Fruit fly (Drosophila melanogaster) whole organism, wandering third instar larva: Measurements from ENCODE around the gene waw.

Experiments used
- CG32264 ChIP-seq: fragments of 200-800 bp; sonication (Bioruptor generic); optimal IDR thresholded peaks from 2 replicates; lab custom pipeline; 2016; ENCODE audit warnings: missing biosample characterization, missing genetic modification characterization
- CG9705 ChIP-seq: fragments of 200-800 bp; sonication (Bioruptor generic); optimal IDR thresholded peaks from 2 replicates; lab custom pipeline; 2018; ENCODE audit warnings: missing biosample characterization, mild to moderate bottlenecking, missing genetic modification characterization
- CrebA ChIP-seq: fragments of 200-800 bp; sonication (Bioruptor generic); optimal IDR thresholded peaks from 2 replicates; lab custom pipeline; 2016; ENCODE audit warnings: missing biosample characterization, mild to moderate bottlenecking, missing genetic modification characterization, borderline replicate concordance
- Dfd ChIP-seq: fragments of >200 bp; optimal IDR thresholded peaks from 2 replicates; lab custom pipeline; 2017; ENCODE audit warnings: missing biosample characterization, missing genetic modification characterization
- Dif ChIP-seq: fragments of 200-275, 200-300 bp; sonication (Bioruptor generic); optimal IDR thresholded peaks from 2 replicates; lab custom pipeline; 2018; ENCODE audit warnings: missing biosample characterization, missing genetic modification characterization; ENCODE audit not compliant: partially characterized antibody
- GATAd ChIP-seq: sonication (Bioruptor generic); optimal IDR thresholded peaks from 2 replicates; lab custom pipeline; 2016; ENCODE audit warnings: missing biosample characterization, missing genetic modification characterization
- HLH106 ChIP-seq: fragments of 200-800 bp; optimal IDR thresholded peaks from 3 replicates; lab custom pipeline; 2019; ENCODE audit warnings: missing biosample characterization, mild to moderate bottlenecking, missing genetic modification characterization, moderate library complexity
- Hr83 ChIP-seq: fragments of 200-300 bp; sonication (Bioruptor generic); optimal IDR thresholded peaks from 2 replicates; lab custom pipeline; 2016; ENCODE audit warnings: missing biosample characterization, mild to moderate bottlenecking, missing genetic modification characterization, moderate library complexity; ENCODE audit not compliant: poor library complexity, severe bottlenecking
- Jra ChIP-seq: sonication (Bioruptor generic); optimal IDR thresholded peaks from 2 replicates; lab custom pipeline; 2016; ENCODE audit warnings: missing biosample characterization, missing genetic modification characterization
- Mio ChIP-seq: sonication (Bioruptor generic); optimal IDR thresholded peaks from 2 replicates; lab custom pipeline; 2016; ENCODE audit warnings: missing biosample characterization, missing genetic modification characterization
- Myc ChIP-seq: fragments of >200 bp; optimal IDR thresholded peaks from 2 replicates; lab custom pipeline; 2017
- N ChIP-seq: fragments of >200 bp; optimal IDR thresholded peaks from 2 replicates; lab custom pipeline; 2018; ENCODE audit warnings: missing biosample characterization, missing external identifiers, missing genetic modification characterization
- Rel ChIP-seq, 2 experiments: fragments of 200-800 bp; sonication (Bioruptor generic) in 1 of 2; optimal IDR thresholded peaks; 2 replicates in 1 of 2; 3 replicates in 1 of 2; lab custom pipeline; 2016 to 2019; ENCODE audit warnings: mild to moderate bottlenecking in 2 of 2, missing biosample characterization in 2 of 2, missing genetic modification characterization in 2 of 2, moderate library complexity in 1 of 2
- Vsx2 ChIP-seq: fragments of 200-300, 225-300 bp; sonication (Bioruptor generic); optimal IDR thresholded peaks from 2 replicates; lab custom pipeline; 2018; ENCODE audit warnings: missing biosample characterization, missing genetic modification characterization; ENCODE audit not compliant: partially characterized antibody
- brk ChIP-seq: fragments of 200-800 bp; sonication (Bioruptor generic); optimal IDR thresholded peaks from 2 replicates; lab custom pipeline; 2016; ENCODE audit warnings: missing biosample characterization, mild to moderate bottlenecking, missing genetic modification characterization
- dl ChIP-seq, 2 experiments: fragments of 175-275, 200-275 bp in 1 of 2; fragments of 200-275 bp in 1 of 2; sonication (Bioruptor generic); optimal IDR thresholded peaks; lab custom pipeline; 2018; ENCODE audit warnings: mild to moderate bottlenecking in 2 of 2, missing biosample characterization in 2 of 2, missing genetic modification characterization in 2 of 2, moderate library complexity in 2 of 2; ENCODE audit not compliant: partially characterized antibody in 2 of 2, insufficient read depth in 1 of 2
- dmrt93B ChIP-seq: fragments of 200-800 bp; sonication (Bioruptor generic); optimal IDR thresholded peaks from 2 replicates; lab custom pipeline; 2018; ENCODE audit warnings: missing biosample characterization, mild to moderate bottlenecking, missing genetic modification characterization
- dsf ChIP-seq: sonication (Bioruptor generic); optimal IDR thresholded peaks from 2 replicates; lab custom pipeline; 2016; ENCODE audit warnings: missing biosample characterization, missing genetic modification characterization, borderline replicate concordance
- ey ChIP-seq: fragments of 200-800 bp; sonication (Bioruptor generic); optimal IDR thresholded peaks from 2 replicates; lab custom pipeline; 2016; ENCODE audit warnings: missing biosample characterization, missing genetic modification characterization
- foxo ChIP-seq, 2 experiments: fragments of 200-800 bp; sonication (Bioruptor generic); optimal IDR thresholded peaks; 2 replicates in 1 of 2; 3 replicates in 1 of 2; lab custom pipeline; 2016 to 2017; ENCODE audit warnings: missing biosample characterization in 2 of 2, missing genetic modification characterization in 2 of 2
- fru ChIP-seq: fragments of 200-800 bp; sonication (Bioruptor generic); optimal IDR thresholded peaks from 3 replicates; lab custom pipeline; 2016; ENCODE audit warnings: missing biosample characterization, mild to moderate bottlenecking, missing genetic modification characterization
- h ChIP-seq: fragments of 200-800 bp; sonication (Bioruptor generic); optimal IDR thresholded peaks from 3 replicates; lab custom pipeline; 2016; ENCODE audit warnings: missing biosample characterization, mild to moderate bottlenecking, missing genetic modification characterization
- jim ChIP-seq: fragments of 175-275, 200-325 bp; sonication (Bioruptor generic); optimal IDR thresholded peaks from 2 replicates; lab custom pipeline; 2016; ENCODE audit warnings: missing biosample characterization, mild to moderate bottlenecking, missing genetic modification characterization
- lola ChIP-seq: fragments of >200 bp; optimal IDR thresholded peaks from 2 replicates; lab custom pipeline; 2017; ENCODE audit warnings: missing biosample characterization, missing genetic modification characterization
- psq ChIP-seq: fragments of 200-800 bp; sonication (Bioruptor generic); optimal IDR thresholded peaks from 3 replicates; lab custom pipeline; 2017; ENCODE audit warnings: missing biosample characterization, mild to moderate bottlenecking, missing genetic modification characterization, moderate library complexity
- rgr ChIP-seq: fragments of 200-800 bp; sonication (Bioruptor generic); optimal IDR thresholded peaks from 3 replicates; lab custom pipeline; 2016; ENCODE audit warnings: missing biosample characterization, mild to moderate bottlenecking, missing genetic modification characterization
- sage ChIP-seq: fragments of 200-800 bp; sonication (Bioruptor generic); optimal IDR thresholded peaks from 2 replicates; lab custom pipeline; 2016; ENCODE audit warnings: missing biosample characterization, mild to moderate bottlenecking, missing genetic modification characterization
- tai ChIP-seq: sonication (Bioruptor generic); optimal IDR thresholded peaks from 2 replicates; lab custom pipeline; 2016; ENCODE audit warnings: missing biosample characterization, missing genetic modification characterization
- usp ChIP-seq: fragments of >200 bp; optimal IDR thresholded peaks from 2 replicates; lab custom pipeline; 2017; ENCODE audit warnings: missing biosample characterization, missing genetic modification characterization
- woc ChIP-seq: sonication (Bioruptor generic); optimal IDR thresholded peaks from 2 replicates; lab custom pipeline; 2016; ENCODE audit warnings: missing biosample characterization, mild to moderate bottlenecking, missing genetic modification characterization

Gene waw

dm6 chrX:21323171-21323695, 39.6 kb upstream of the waw start:
- no peak for TF ChIP-seq woc (GFP tag; lab: Kevin White, UChicago)
- no peak for TF ChIP-seq Rel (GFP tag; optimal IDR thresholded peaks at IDR 0.05; lab: Kevin White, UChicago)
- TF ChIP-seq Rel (tag; optimal IDR thresholded peaks at IDR 0.05; lab: Kevin White, UChicago): peak; percentile 20

DNA sequence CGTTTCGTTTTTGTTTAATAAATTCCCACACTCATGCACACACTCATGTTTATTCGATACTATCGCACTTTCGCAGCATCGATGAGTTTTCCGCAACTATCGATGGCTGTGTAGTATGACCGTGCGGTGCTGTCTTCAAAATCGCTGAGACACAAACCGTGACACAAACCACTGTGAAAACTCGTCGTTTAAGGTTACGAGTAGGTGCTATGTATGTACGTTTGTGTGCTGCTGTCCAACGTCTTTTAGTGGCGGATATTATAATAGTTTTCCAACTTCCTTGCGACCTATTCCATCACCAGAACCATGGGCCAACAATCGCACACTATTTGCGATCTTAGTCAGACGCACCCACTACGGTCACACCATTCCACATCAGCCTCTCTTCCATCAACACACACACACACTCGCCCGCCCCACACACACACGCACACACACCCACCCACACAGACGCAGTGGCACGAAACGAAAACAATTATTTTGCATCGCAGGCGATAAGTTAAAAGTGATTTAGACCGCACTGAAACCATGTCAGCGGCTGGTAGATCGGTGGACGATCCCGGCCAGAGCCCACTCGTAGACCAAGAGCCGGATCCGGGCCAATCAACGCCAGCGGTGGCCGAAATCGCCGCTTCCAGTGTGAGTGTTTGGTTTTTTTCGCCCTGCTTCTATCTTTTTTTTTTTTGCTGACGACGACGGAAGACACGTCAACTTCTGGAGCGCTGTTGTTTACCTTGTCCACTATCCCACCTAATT, 38.7 kb upstream of the waw start, which contains the start of the genes Dd and CG1486:
Gene Dd (minus strand): TSS at position 77 of the 756 bp plus-strand sequence.
Gene CG1486 (plus strand): TSS at position 114 of the 756 bp plus-strand sequence.
- TF ChIP-seq CG9705 (GFP tag; lab: Kevin White, UChicago) (no peak), Dfd (GFP tag; lab: Kevin White, UChicago) (peak; percentile 25), HLH106 (tag; lab: Kevin White, UChicago) (peak; percentile 4), Jra (peak; percentile 28), tai (GFP tag; lab: Kevin White, UChicago) (no peak), Hr83 (GFP tag; lab: Kevin White, UChicago) (no peak), jim (no peak), CG32264 (GFP tag; lab: Kevin White, UChicago) (no peak), Myc (lab: Kevin White, UChicago) (peak; percentile 30), Rel (GFP tag; optimal IDR thresholded peaks at IDR 0.05; lab: Kevin White, UChicago) (no peak), Rel (tag; optimal IDR thresholded peaks at IDR 0.05; lab: Kevin White, UChicago) (peak; percentile 22), h (GFP tag; lab: Kevin White, UChicago) (peak; percentile 33), ey (GFP tag; lab: Kevin White, UChicago) (no peak), fru (GFP tag; lab: Kevin White, UChicago) (no peak)

dm6 chrX:21333135-21333534, 29.7 kb upstream of the waw start:
- TF ChIP-seq Hr83 (GFP tag; lab: Kevin White, UChicago) (no peak), Dfd (GFP tag; lab: Kevin White, UChicago) (peak; percentile 93)

DNA sequence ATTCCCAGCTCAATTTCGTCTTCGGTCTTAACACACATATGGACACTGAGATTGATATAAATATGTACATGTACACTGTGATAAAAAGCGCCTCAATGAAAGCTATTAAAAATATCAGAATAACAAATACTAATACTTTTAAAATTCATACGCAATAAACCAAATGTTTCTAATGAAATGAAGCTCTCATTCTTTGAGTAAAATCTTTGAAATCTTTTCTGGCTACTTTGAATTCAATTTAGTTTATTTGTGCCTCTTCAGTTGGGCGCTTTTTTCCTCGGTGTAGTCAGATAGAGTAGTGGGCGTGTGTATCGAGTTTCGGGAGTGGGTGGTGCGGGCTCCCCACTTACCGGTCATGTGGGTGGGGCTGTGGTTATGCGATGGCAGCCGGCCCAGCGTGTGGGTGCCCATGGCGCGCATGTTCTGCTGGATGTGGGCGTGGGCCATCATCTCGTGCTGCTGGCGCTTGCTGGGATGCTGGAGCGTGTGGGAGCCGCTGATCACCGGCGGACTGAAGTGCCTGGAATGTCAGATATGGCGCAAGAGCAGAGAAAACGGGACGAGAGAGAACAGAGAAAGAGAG, 28.2 kb upstream of the waw start:
- TF ChIP-seq brk (no peak), Mio (GFP tag; lab: Kevin White, UChicago) (no peak), Dfd (GFP tag; lab: Kevin White, UChicago) (no peak), Vsx2 (no peak), dmrt93B (no peak), h (GFP tag; lab: Kevin White, UChicago) (no peak), CG9705 (GFP tag; lab: Kevin White, UChicago) (no peak), fru (GFP tag; lab: Kevin White, UChicago) (no peak), rgr (GFP tag; lab: Kevin White, UChicago) (no peak), Rel (GFP tag; optimal IDR thresholded peaks at IDR 0.05; lab: Kevin White, UChicago) (no peak), Rel (tag; optimal IDR thresholded peaks at IDR 0.05; lab: Kevin White, UChicago) (no peak), sage (GFP tag; lab: Kevin White, UChicago) (no peak), N (GFP tag; lab: Kevin White, UChicago) (no peak), CrebA (GFP tag; lab: Kevin White, UChicago) (no peak), ey (GFP tag; lab: Kevin White, UChicago) (no peak), lola (no peak)

DNA sequence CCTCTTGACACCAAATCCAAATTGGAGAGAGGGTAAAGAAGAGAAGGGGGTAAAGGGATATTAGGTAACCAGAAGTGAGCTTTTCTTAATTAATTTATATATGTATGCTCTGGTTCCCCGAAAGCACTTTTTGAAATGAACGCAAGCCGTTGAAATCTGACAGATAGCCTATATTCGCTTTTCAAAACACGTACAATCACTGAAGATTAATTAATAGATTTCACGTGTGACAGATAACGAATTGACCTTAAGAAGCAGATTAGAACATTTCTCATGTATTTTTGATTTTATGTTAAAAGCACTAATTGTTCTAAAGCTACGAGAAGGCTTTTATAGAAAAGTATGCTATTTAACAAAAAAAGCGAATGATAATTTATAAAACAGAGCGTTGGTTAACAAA, 25.8 kb upstream of the waw start:
- TF ChIP-seq Rel (GFP tag; optimal IDR thresholded peaks at IDR 0.05; lab: Kevin White, UChicago) (no peak), Rel (tag; optimal IDR thresholded peaks at IDR 0.05; lab: Kevin White, UChicago) (no peak), fru (GFP tag; lab: Kevin White, UChicago) (no peak), dl (GFP tag; optimal IDR thresholded peaks at IDR 0.05; lab: Kevin White, UChicago; ENCODE audit: insufficient read depth in 1 of 2, partially characterized antibody in 2 of 2) (no peak), Dfd (GFP tag; lab: Kevin White, UChicago) (no peak), Hr83 (GFP tag; lab: Kevin White, UChicago) (no peak), sage (GFP tag; lab: Kevin White, UChicago) (no peak), jim (no peak), psq (GFP tag; lab: Kevin White, UChicago) (no peak), dmrt93B (no peak), ey (GFP tag; lab: Kevin White, UChicago) (no peak), dsf (no peak), foxo (GFP tag; optimal IDR thresholded peaks at IDR 0.05; lab: Kevin White, UChicago) (no peak), h (GFP tag; lab: Kevin White, UChicago) (no peak), Myc (lab: Kevin White, UChicago) (no peak), brk (no peak), GATAd (GFP tag; lab: Kevin White, UChicago) (no peak), Dif (GFP tag; lab: Kevin White, UChicago) (no peak), lola (no peak), usp (GFP tag; lab: Kevin White, UChicago) (no peak)
